Worm (Caenorhabditis elegans) whole organism, L4 larva: ENCODE data around the gene F55G11.10.

Experiments
- jun-1 ChIP-seq: fragments of 150-350 bp; optimal IDR thresholded peaks from 2 replicates; lab custom pipeline; 2014; ENCODE audit warnings: missing biosample characterization, missing genetic modification reagents, missing genetic modification characterization
- lin-15B ChIP-seq: fragments of 150-350 bp; sonication (generic microtip); optimal IDR thresholded peaks from 3 replicates; lab custom pipeline; 2014; ENCODE audit warnings: missing biosample characterization, missing genetic modification characterization
- lin-39 ChIP-seq: fragments of 150-350 bp; optimal IDR thresholded peaks from 2 replicates; lab custom pipeline; 2014; ENCODE audit warnings: missing biosample characterization, missing genetic modification reagents, missing genetic modification characterization
- lsy-2 ChIP-seq, 2 experiments: fragments of 150-350 bp in 1 of 2; sonication (generic microtip) in 1 of 2; optimal IDR thresholded peaks; 2 replicates each; lab custom pipeline; 2014 to 2017; ENCODE audit warnings: missing biosample characterization in 2 of 2, missing genetic modification characterization in 2 of 2
- mdl-1 ChIP-seq, 2 experiments: fragments of 150-350 bp in 1 of 2; sonication (generic microtip) in 1 of 2; optimal IDR thresholded peaks; 2 replicates each; lab custom pipeline; 2014 to 2017; ENCODE audit warnings: missing biosample characterization in 2 of 2, missing genetic modification characterization in 2 of 2
- nhr-28 ChIP-seq: fragments of 150-350 bp; optimal IDR thresholded peaks from 2 replicates; lab custom pipeline; 2014; ENCODE audit warnings: missing biosample characterization, missing genetic modification characterization
- rbr-2 ChIP-seq: sonication (generic microtip); optimal IDR thresholded peaks from 2 replicates; lab custom pipeline; 2016; ENCODE audit warnings: missing genotype, missing genetic modification characterization, missing compliant biosample characterization
- skn-1 ChIP-seq: fragments of 150-350 bp; optimal IDR thresholded peaks from 2 replicates; lab custom pipeline; 2014; ENCODE audit warnings: missing biosample characterization, missing genetic modification characterization
- vab-7 ChIP-seq: fragments of 200-800 bp; sonication (Bioruptor generic); IDR thresholded peaks from 2 replicates; pipeline ENCODE4 v1.3.6; 2022; ENCODE audit warnings: missing genetic modification reagents, missing genetic modification characterization, missing compliant biosample characterization
- ztf-11 ChIP-seq: fragments of 150-350 bp; optimal IDR thresholded peaks from 2 replicates; lab custom pipeline; 2014; ENCODE audit warnings: missing biosample characterization, missing genetic modification characterization

DNA sequence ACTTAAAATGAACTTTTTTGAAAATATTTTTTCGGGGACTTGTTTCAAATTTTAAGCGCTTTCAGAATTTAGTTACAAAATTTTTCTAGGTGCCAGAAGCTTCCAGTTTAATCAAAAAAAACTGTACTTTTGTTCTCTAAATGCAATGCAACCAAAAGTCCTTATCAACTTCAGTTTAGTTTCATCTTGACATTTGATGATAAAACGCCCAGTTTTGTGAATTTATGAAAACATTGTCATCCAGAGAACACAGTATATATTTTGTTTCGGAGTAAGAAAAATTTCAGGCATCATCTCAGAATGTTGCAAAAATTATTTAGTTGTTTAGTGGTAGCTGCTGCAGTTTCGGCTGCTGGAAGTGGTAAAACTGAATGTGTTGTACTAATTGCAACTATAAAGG, 9.2 kb downstream of the F55G11.10 start, which contains the start of gene F55G11.6:
- no peak for TF ChIP-seq ztf-11 (tag; lab: Kevin White, UChicago)
- TF ChIP-seq jun-1, result no peak
- no peak for TF ChIP-seq nhr-28 (tag; lab: Kevin White, UChicago)
- TF ChIP-seq rbr-2, result no peak
- no peak for TF ChIP-seq skn-1 (tag; lab: Kevin White, UChicago)
- no peak for TF ChIP-seq mdl-1 (tag; optimal IDR thresholded peaks at IDR 0.05; lab: Kevin White, UChicago)
- no peak for TF ChIP-seq lin-39
- TF ChIP-seq lsy-2 (tag; optimal IDR thresholded peaks at IDR 0.05; lab: Kevin White, UChicago), result no peak
- no peak for TF ChIP-seq lin-15B
- TF ChIP-seq vab-7 (GFP tag; lab: Robert Waterston, UW), result no peak
